Worm (Caenorhabditis elegans) whole organism, early embryonic: ENCODE results near the gene B0410.1.

ENCODE experiments used
- B0310.2 ChIP-seq: sonication (generic microtip); optimal IDR thresholded peaks from 2 replicates; lab custom pipeline; 2016; ENCODE audit warnings: mild to moderate bottlenecking, missing genetic modification characterization, missing compliant biosample characterization
- ceh-36 ChIP-seq: sonication (generic microtip); optimal IDR thresholded peaks from 2 replicates; lab custom pipeline; 2016; ENCODE audit warnings: missing genetic modification characterization, inconsistent platforms, missing compliant biosample characterization
- ets-7 ChIP-seq: sonication (generic microtip); optimal IDR thresholded peaks from 2 replicates; lab custom pipeline; 2016; ENCODE audit warnings: missing genotype, missing genetic modification characterization, missing compliant biosample characterization
- flt-1 ChIP-seq: fragments of 200-800 bp; sonication (Bioruptor generic); IDR thresholded peaks from 2 replicates; pipeline ENCODE4 v1.3.6; 2022; ENCODE audit warnings: missing genetic modification characterization, missing compliant biosample characterization
- hmbx-1 ChIP-seq: sonication (generic microtip); optimal IDR thresholded peaks from 2 replicates; lab custom pipeline; 2016; ENCODE audit warnings: mild to moderate bottlenecking, missing genetic modification characterization, missing compliant biosample characterization
- hmg-4 ChIP-seq: fragments of 200-800 bp; sonication (Bioruptor generic); optimal IDR thresholded peaks from 2 replicates; lab custom pipeline; 2018; ENCODE audit warnings: mild to moderate bottlenecking, missing genetic modification characterization, missing compliant biosample characterization
- hnd-1 ChIP-seq: sonication (generic microtip); optimal IDR thresholded peaks from 2 replicates; lab custom pipeline; 2016; ENCODE audit warnings: missing genetic modification characterization, missing compliant biosample characterization
- scrt-1 ChIP-seq: fragments of 200-800 bp; sonication (Bioruptor generic); IDR thresholded peaks from 2 replicates; pipeline ENCODE4 v1.3.6; 2022; ENCODE audit warnings: missing genetic modification characterization, missing compliant biosample characterization
- sea-1 ChIP-seq: fragments of 200-800 bp; sonication (Bioruptor generic); conservative IDR thresholded peaks from 2 replicates; pipeline ENCODE4 v1.3.6; 2022; ENCODE audit warnings: missing genetic modification characterization, missing compliant biosample characterization

Gene B0410.1

ce11 chrX:2943611-2944010 is 49.2 kb downstream of the B0410.1 start:
- TF ChIP-seq hmbx-1 (tag; lab: Kevin White, UChicago) (no peak), hmg-4 (GFP tag; lab: Kevin White, UChicago) (no peak), sea-1 (GFP tag; lab: Robert Waterston, UW) (no peak), flt-1 (GFP tag; lab: Robert Waterston, UW) (no peak), hnd-1 (tag; lab: Kevin White, UChicago) (no peak), scrt-1 (GFP tag; lab: Robert Waterston, UW) (no peak), B0310.2 (tag; lab: Kevin White, UChicago) (no peak), ets-7 (tag; lab: Kevin White, UChicago) (no peak), ceh-36 (tag; lab: Kevin White, UChicago) (no peak)
